Fruit fly (Drosophila melanogaster): ENCODE results near the gene Idgf1.

Gene Idgf1

DNA sequence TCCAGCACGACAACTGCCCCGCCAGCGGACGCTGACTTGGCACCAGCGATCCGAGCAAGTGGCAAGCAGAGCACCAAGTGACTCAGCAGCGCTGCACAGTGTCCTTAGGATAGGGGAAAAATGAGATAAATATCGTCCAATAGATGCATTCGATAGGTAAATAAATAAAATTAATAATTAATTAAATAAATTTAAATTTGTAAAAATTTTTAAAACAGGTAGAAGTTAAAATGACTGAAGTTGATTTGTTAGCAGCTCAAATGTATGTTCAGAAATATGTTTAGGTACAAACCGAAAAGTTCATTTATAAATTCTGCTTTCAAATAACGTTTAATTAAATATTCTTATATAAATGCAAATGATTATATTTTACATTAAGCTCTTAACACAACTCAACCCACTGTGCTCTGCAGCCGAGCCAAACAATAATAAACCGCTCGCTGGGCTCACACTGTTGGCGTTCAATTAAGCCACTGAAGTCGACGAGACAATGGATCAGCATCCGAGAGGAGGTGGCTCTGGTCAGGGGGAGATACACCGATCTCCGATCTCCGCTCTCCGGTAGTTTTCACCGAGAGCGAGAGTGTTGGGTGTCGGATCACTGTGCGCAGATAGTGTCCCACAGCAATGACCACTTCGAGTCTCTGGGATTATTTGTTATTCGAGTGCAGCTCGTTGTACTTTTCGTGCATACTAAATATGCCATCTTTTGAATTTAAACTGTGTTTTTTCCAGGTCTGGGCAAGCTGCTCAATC, 3.6 kb downstream of the Idgf1 start, which contains the start of gene CG5888 (continued):
- peak; percentile 49 for TF ChIP-seq CG7368 (GFP tag; optimal IDR thresholded peaks at IDR 0.05)
- TF ChIP-seq Hr4 (GFP tag; optimal IDR thresholded peaks at IDR 0.05), result peak; percentile 48
- peak; percentile 36 for TF ChIP-seq net (GFP tag; optimal IDR thresholded peaks at IDR 0.05)
- peak; percentile 65 for TF ChIP-seq Ets96B (tag; optimal IDR thresholded peaks at IDR 0.05)
- peak; percentile 93 for TF ChIP-seq CG15336 (GFP tag; IDR thresholded peaks at IDR 0.05)
- no peak for TF ChIP-seq Eip93F (GFP tag; optimal IDR thresholded peaks at IDR 0.05)
- TF ChIP-seq fkh (GFP tag; optimal IDR thresholded peaks at IDR 0.05), result peak; percentile 11
- TF ChIP-seq svp (GFP tag), result peak; percentile 36
- peak; percentile 10 for TF ChIP-seq CG31627 (GFP tag; optimal IDR thresholded peaks at IDR 0.05)
- peak; percentile 57 for TF ChIP-seq CG11294 (GFP tag; IDR thresholded peaks at IDR 0.05)
- TF ChIP-seq spab (GFP tag; optimal IDR thresholded peaks at IDR 0.05), result peak; percentile 70
- TF ChIP-seq CG4318 (GFP tag; optimal IDR thresholded peaks at IDR 0.05), result peak; percentile 60
- TF ChIP-seq Sox14 (GFP tag; optimal IDR thresholded peaks at IDR 0.05), result peak; percentile 45

DNA sequence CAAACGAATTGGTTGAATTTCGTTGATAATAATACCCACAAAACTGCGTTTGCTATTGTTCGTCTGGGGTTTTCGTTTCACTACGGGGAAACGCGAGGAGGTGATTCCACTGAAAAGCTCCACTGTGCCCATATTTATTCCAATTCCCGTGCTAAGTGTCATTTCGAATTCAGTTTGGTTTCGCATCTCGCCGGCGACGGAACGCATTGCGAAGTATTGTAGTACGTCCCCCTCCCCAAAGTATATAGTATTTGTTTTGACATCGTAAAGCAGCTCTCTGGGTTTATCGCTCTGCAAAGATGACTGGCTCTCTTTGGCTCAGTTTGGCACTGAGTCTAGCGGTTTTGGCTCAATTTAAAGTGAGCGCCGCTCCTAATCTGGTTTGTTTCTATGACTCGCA, 5.8 kb downstream of the Idgf1 start, which contains the start of gene Idgf3:
TSS of gene Idgf3 (plus strand) at position 17 of the 400 bp plus-strand sequence.
- 0 out of 3 replicates have a peak, but pooled peaks have one; percentile 17 for TF ChIP-seq CG8119 (GFP tag; IDR thresholded peaks at IDR 0.05)
- no peak for TF ChIP-seq Ets96B (tag; optimal IDR thresholded peaks at IDR 0.05)
- TF ChIP-seq eg (GFP tag; IDR thresholded peaks at IDR 0.05), result 0 out of 3 replicates have a peak, but pooled peaks have one; percentile 27
- peak; percentile 79 for TF ChIP-seq fkh (GFP tag; optimal IDR thresholded peaks at IDR 0.05)
- peak; percentile 18 for TF ChIP-seq Eip78C (GFP tag)
- TF ChIP-seq svp (GFP tag), result peak; percentile 94
- TF ChIP-seq vri (GFP tag; optimal IDR thresholded peaks at IDR 0.05), result peak; percentile 49
- no peak for TF ChIP-seq CG6854 (GFP tag; optimal IDR thresholded peaks at IDR 0.05)

DNA sequence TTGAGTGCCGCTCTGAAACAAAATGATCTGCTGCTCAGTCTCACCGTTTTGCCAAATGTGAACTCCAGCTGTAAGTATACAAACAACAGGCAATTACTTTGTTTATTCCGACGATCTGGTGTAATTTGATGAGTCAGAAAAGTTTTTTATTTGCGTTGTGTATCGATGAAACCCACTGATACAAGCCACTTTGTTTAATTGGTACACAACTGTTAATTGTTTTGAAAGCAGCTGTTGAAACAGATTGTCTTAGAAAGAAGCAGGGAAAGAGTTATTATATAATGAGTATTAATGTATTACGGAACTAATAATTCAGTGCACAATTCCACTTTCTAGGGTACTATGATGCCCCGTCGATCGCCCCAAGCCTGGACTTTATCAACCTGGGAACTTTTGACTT, 6.8 kb downstream of the Idgf1 start:
- TF ChIP-seq CG8319 (GFP tag; optimal IDR thresholded peaks at IDR 0.05) (no peak), CG32006 (GFP tag; optimal IDR thresholded peaks at IDR 0.05) (no peak), fkh (GFP tag; optimal IDR thresholded peaks at IDR 0.05) (peak; percentile 68), ss (GFP tag; optimal IDR thresholded peaks at IDR 0.05) (no peak), CG11762 (GFP tag; optimal IDR thresholded peaks at IDR 0.05; ENCODE audit: insufficient read depth) (no peak), CG6854 (GFP tag; optimal IDR thresholded peaks at IDR 0.05) (no peak), Lpt (GFP tag; optimal IDR thresholded peaks at IDR 0.05) (no peak), CG11902 (GFP tag; optimal IDR thresholded peaks at IDR 0.05) (no peak)

DNA sequence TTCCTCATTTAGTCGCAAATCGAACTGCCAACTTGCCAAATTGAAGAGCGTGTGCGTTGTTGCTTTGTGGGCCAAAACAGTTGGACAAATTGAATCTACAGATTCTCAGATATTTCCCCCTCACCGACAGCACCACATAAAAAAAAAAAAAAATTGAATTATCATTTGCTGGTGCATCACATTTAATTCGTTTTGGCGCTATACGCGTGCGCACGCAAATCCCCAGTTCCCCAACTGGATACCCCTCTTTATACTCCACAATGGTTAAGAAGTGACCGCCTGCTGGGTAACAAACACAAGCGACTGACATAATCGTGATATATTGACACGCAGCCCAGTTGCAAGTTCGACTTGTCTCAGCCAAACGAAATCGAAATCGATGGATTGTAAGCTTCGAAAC, 13.3 kb downstream of the Idgf1 start:
- TF ChIP-seq CG6792 (GFP tag; optimal IDR thresholded peaks at IDR 0.05) (no peak), cyc (GFP tag; optimal IDR thresholded peaks at IDR 0.05) (no peak), CG4318 (GFP tag; optimal IDR thresholded peaks at IDR 0.05) (no peak), Eip75B (GFP tag; optimal IDR thresholded peaks at IDR 0.05) (no peak), ss (GFP tag; optimal IDR thresholded peaks at IDR 0.05) (peak in 1 of 2 experiments; percentile 95), Gug (GFP tag; IDR thresholded peaks at IDR 0.05) (no peak), CG6808 (GFP tag; optimal IDR thresholded peaks at IDR 0.05) (no peak)

DNA sequence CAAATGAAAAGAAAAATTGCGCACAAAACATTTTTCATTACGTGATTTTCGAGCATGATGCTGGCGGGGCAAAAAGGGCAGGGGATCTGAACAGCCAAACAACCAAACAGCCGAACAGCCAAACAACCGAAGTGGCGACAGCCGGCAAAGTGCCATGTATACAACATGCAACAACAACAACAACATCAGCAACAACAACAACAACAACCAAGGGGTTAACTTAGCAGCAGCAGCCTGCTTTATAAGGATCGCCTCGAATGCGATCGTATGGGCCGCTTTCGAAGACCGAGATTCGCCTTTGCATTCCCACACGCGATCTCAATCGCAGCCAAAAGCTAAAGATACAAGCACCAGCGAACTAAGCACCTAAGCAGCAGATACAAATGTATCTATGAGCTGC, 18.6 kb downstream of the Idgf1 start:
- no peak for TF ChIP-seq CG3919 (GFP tag; optimal IDR thresholded peaks at IDR 0.05)
- no peak for TF ChIP-seq CG11902 (GFP tag; optimal IDR thresholded peaks at IDR 0.05)
- TF ChIP-seq acj6 (GFP tag; optimal IDR thresholded peaks at IDR 0.05), result no peak
- no peak for TF ChIP-seq CG3032 (tag; optimal IDR thresholded peaks at IDR 0.05)
- TF ChIP-seq CG32006 (GFP tag; optimal IDR thresholded peaks at IDR 0.05), result no peak
- no peak for TF ChIP-seq Hr39 (GFP tag; optimal IDR thresholded peaks at IDR 0.05)
- no peak for TF ChIP-seq Eip93F (GFP tag; optimal IDR thresholded peaks at IDR 0.05)
- TF ChIP-seq CG6163 (GFP tag; IDR thresholded peaks at IDR 0.05), result no peak
- TF ChIP-seq CG9139 (GFP tag; optimal IDR thresholded peaks at IDR 0.05), result no peak
- TF ChIP-seq CG15336 (GFP tag; IDR thresholded peaks at IDR 0.05), result no peak
- TF ChIP-seq salr (GFP tag; optimal IDR thresholded peaks at IDR 0.05), result no peak
- peak in 1 of 2 experiments; percentile 90 for TF ChIP-seq ss (GFP tag; optimal IDR thresholded peaks at IDR 0.05)
- TF ChIP-seq Eip78C (GFP tag), result peak; percentile 42
- no peak for TF ChIP-seq Sox102F (GFP tag; optimal IDR thresholded peaks at IDR 0.05)
- no peak for TF ChIP-seq OdsH (GFP tag; optimal IDR thresholded peaks at IDR 0.05)
- no peak for TF ChIP-seq Lpt (GFP tag; optimal IDR thresholded peaks at IDR 0.05)
- no peak for TF ChIP-seq CG11294 (GFP tag; IDR thresholded peaks at IDR 0.05)
- TF ChIP-seq pdm3 (GFP tag; optimal IDR thresholded peaks at IDR 0.05), result no peak
- TF ChIP-seq CG6854 (GFP tag; optimal IDR thresholded peaks at IDR 0.05), result no peak
- no peak for TF ChIP-seq Sox15 (GFP tag; optimal IDR thresholded peaks at IDR 0.05)
- TF ChIP-seq topi (GFP tag; optimal IDR thresholded peaks at IDR 0.05), result no peak
- no peak for TF ChIP-seq CG34406 (GFP tag; optimal IDR thresholded peaks at IDR 0.05)
- no peak for TF ChIP-seq Hr4 (GFP tag; optimal IDR thresholded peaks at IDR 0.05)
- TF ChIP-seq cyc (GFP tag; optimal IDR thresholded peaks at IDR 0.05), result no peak
